Worm (Caenorhabditis elegans) whole organism, L1 larva: ENCODE data around the gene C24B9.3.

Source experiments
- C04F5.9 ChIP-seq: sonication (generic microtip); optimal IDR thresholded peaks from 2 replicates; lab custom pipeline; 2016; ENCODE audit warnings: missing genetic modification characterization, missing compliant biosample characterization
- C16A3.4 ChIP-seq: fragments of 150-350 bp; optimal IDR thresholded peaks from 2 replicates; lab custom pipeline; 2014; ENCODE audit warnings: missing biosample characterization, missing genetic modification characterization
- C34B4.2 ChIP-seq: sonication (generic microtip); optimal IDR thresholded peaks from 2 replicates; lab custom pipeline; 2017; ENCODE audit warnings: mild to moderate bottlenecking, missing genetic modification characterization, missing compliant biosample characterization
- F16B12.6 ChIP-seq: fragments of 150-350 bp; optimal IDR thresholded peaks from 2 replicates; lab custom pipeline; 2014; ENCODE audit warnings: missing biosample characterization, missing genetic modification characterization
- aly-2 ChIP-seq: fragments of 150-350 bp; optimal IDR thresholded peaks from 2 replicates; lab custom pipeline; 2014; ENCODE audit warnings: missing biosample characterization, missing genetic modification characterization
- ceh-8 ChIP-seq: fragments of 200-800 bp; sonication (Bioruptor generic); optimal IDR thresholded peaks from 2 replicates; lab custom pipeline; 2018; ENCODE audit warnings: mild to moderate bottlenecking, missing genetic modification characterization, moderate library complexity, missing compliant biosample characterization
- ceh-82 ChIP-seq, 3 experiments: fragments of 150-350 bp in 1 of 3; sonication (generic microtip) in 2 of 3; optimal IDR thresholded peaks; 2 replicates each; lab custom pipeline; 2014 to 2017; ENCODE audit warnings: missing biosample characterization in 3 of 3, missing genetic modification characterization in 3 of 3
- ceh-90 ChIP-seq: sonication (generic microtip); optimal IDR thresholded peaks from 2 replicates; lab custom pipeline; 2016; ENCODE audit warnings: missing genetic modification characterization, missing compliant biosample characterization
- efl-1 ChIP-seq, 4 experiments: fragments of 150-350 bp; optimal IDR thresholded peaks in 3 of 4; peaks in 1 of 4; 1 replicate in 1 of 4; 2 replicates in 3 of 4; lab custom pipeline; 2014; ENCODE audit warnings: missing biosample characterization in 2 of 4, missing genetic modification characterization in 2 of 4, missing genetic modification reagents in 2 of 4
- egl-13 ChIP-seq: sonication (generic microtip); optimal IDR thresholded peaks from 2 replicates; lab custom pipeline; 2016; ENCODE audit warnings: missing genotype, missing genetic modification reagents, missing genetic modification characterization, missing compliant biosample characterization
- elt-2 ChIP-seq: sonication (generic microtip); optimal IDR thresholded peaks from 2 replicates; lab custom pipeline; 2016; ENCODE audit warnings: missing genetic modification characterization, mild to moderate bottlenecking, inconsistent platforms, missing compliant biosample characterization, missing genetic modification reagents
- elt-3 ChIP-seq, 6 experiments: fragments of 150-350 bp in 1 of 6; sonication (generic microtip); optimal IDR thresholded peaks; 2 replicates each; lab custom pipeline; 2017 to 2018; ENCODE audit warnings: missing biosample characterization in 6 of 6, missing genetic modification characterization in 6 of 6, inconsistent platforms in 1 of 6
- fkh-8 ChIP-seq: sonication (generic microtip); optimal IDR thresholded peaks from 2 replicates; lab custom pipeline; 2016; ENCODE audit warnings: mild to moderate bottlenecking, missing genetic modification characterization, missing compliant biosample characterization
- fos-1 ChIP-seq: fragments of 150-350 bp; optimal IDR thresholded peaks from 2 replicates; lab custom pipeline; 2014; ENCODE audit warnings: missing biosample characterization, missing genetic modification characterization
- grh-1 ChIP-seq: fragments of 200-800 bp; sonication (Bioruptor generic); IDR thresholded peaks from 2 replicates; pipeline ENCODE4 v1.3.6; 2022; ENCODE audit warnings: missing genetic modification reagents, missing genetic modification characterization, missing compliant biosample characterization
- hlh-4 ChIP-seq: sonication (generic microtip); optimal IDR thresholded peaks from 2 replicates; lab custom pipeline; 2016; ENCODE audit warnings: mild to moderate bottlenecking, missing genetic modification characterization, missing compliant biosample characterization
- lin-14 ChIP-seq: fragments of 200-800 bp; sonication (Bioruptor generic); optimal IDR thresholded peaks from 2 replicates; lab custom pipeline; 2018; ENCODE audit warnings: mild to moderate bottlenecking, missing genetic modification characterization, moderate library complexity, missing compliant biosample characterization
- lin-39 ChIP-seq: fragments of 150-350 bp; optimal IDR thresholded peaks from 2 replicates; lab custom pipeline; 2014; ENCODE audit warnings: missing biosample characterization, missing genetic modification reagents, missing genetic modification characterization
- mep-1 ChIP-seq: fragments of 150-350 bp; optimal IDR thresholded peaks from 2 replicates; lab custom pipeline; 2014; ENCODE audit warnings: missing biosample characterization, missing genetic modification characterization
- nhr-11 ChIP-seq: fragments of 150-350 bp; optimal IDR thresholded peaks from 2 replicates; lab custom pipeline; 2014; ENCODE audit warnings: missing biosample characterization, missing genetic modification characterization
- nhr-76 ChIP-seq: sonication (generic microtip); optimal IDR thresholded peaks from 2 replicates; lab custom pipeline; 2017; ENCODE audit warnings: missing biosample characterization, missing genetic modification characterization
- nhr-84 ChIP-seq: sonication (generic microtip); optimal IDR thresholded peaks from 2 replicates; lab custom pipeline; 2017; ENCODE audit warnings: missing biosample characterization, missing genetic modification characterization
- nhr-85 ChIP-seq: sonication (generic microtip); peaks from one replicate; lab custom pipeline; 2016; ENCODE audit warnings: missing genetic modification characterization, inconsistent platforms, missing compliant biosample characterization
- nhr-90 ChIP-seq: sonication (generic microtip); optimal IDR thresholded peaks from 2 replicates; lab custom pipeline; 2016; ENCODE audit warnings: mild to moderate bottlenecking, missing genetic modification characterization, missing compliant biosample characterization; ENCODE audit not compliant: poor library complexity
- pag-3 ChIP-seq: sonication (generic microtip); optimal IDR thresholded peaks from 2 replicates; lab custom pipeline; 2017; ENCODE audit warnings: missing genetic modification characterization, mild to moderate bottlenecking, missing compliant biosample characterization, antibody characterized with exemption, borderline replicate concordance; ENCODE audit not compliant: insufficient read depth
- pax-3 ChIP-seq: fragments of 200-800 bp; sonication (Bioruptor generic); optimal IDR thresholded peaks from 2 replicates; lab custom pipeline; 2018; ENCODE audit warnings: mild to moderate bottlenecking, missing genetic modification characterization, moderate library complexity, missing compliant biosample characterization
- skn-1 ChIP-seq: fragments of 150-350 bp; optimal IDR thresholded peaks from 2 replicates; lab custom pipeline; 2014; ENCODE audit warnings: missing biosample characterization, missing genetic modification characterization
- sup-37 ChIP-seq: fragments of 200-800 bp; sonication (Bioruptor generic); optimal IDR thresholded peaks from 2 replicates; lab custom pipeline; 2018; ENCODE audit warnings: mild to moderate bottlenecking, missing genetic modification characterization, missing compliant biosample characterization
- tbx-2 ChIP-seq: sonication (generic microtip); optimal IDR thresholded peaks from 2 replicates; lab custom pipeline; 2016; ENCODE audit warnings: missing genetic modification characterization, missing compliant biosample characterization
- tlp-1 ChIP-seq: fragments of 150-350 bp; optimal IDR thresholded peaks from 2 replicates; lab custom pipeline; 2014; ENCODE audit warnings: missing biosample characterization, missing genetic modification characterization
- unc-86 ChIP-seq: sonication (generic microtip); optimal IDR thresholded peaks from 2 replicates; lab custom pipeline; 2016; ENCODE audit warnings: missing genetic modification characterization, missing compliant biosample characterization
- unc-98 ChIP-seq: fragments of 200-800 bp; sonication (Bioruptor generic); IDR thresholded peaks from 2 replicates; pipeline ENCODE4 v1.3.6; 2022; ENCODE audit warnings: missing genetic modification characterization, missing compliant biosample characterization
- zip-4 ChIP-seq: fragments of 200-800 bp; sonication (Bioruptor generic); optimal IDR thresholded peaks from 2 replicates; lab custom pipeline; 2018; ENCODE audit warnings: mild to moderate bottlenecking, missing genetic modification characterization, moderate library complexity, missing compliant biosample characterization
- ztf-11 ChIP-seq, 2 experiments: sonication (generic microtip); optimal IDR thresholded peaks; 2 replicates each; lab custom pipeline; 2016 to 2017; ENCODE audit warnings: missing genetic modification characterization in 2 of 2, missing biosample characterization in 1 of 2, missing compliant biosample characterization in 1 of 2
- ztf-4 ChIP-seq: fragments of 150-350 bp; optimal IDR thresholded peaks from 2 replicates; lab custom pipeline; 2014; ENCODE audit warnings: missing biosample characterization, missing genetic modification characterization

Gene C24B9.3

DNA sequence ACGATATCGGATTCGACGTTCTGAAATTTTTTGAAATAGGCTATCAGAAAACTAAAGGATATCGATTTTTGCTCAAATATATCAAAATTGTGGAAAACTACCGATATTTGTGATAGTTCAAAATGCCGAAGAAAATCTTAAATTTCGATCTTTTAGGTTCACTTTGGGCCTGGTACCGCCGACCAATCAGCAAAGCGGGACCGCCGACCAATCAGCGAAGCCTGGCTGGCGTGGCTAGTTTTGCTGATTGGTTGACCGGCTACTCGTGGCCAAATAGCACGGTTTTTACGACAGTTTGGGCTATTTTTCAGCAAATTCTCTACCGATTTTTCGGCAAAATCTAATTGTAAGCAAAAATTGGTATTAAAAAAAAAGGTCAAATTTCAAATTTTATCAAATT, 1.2 kb downstream of the C24B9.3 start:
- TF ChIP-seq ceh-8 (GFP tag; lab: Kevin White, UChicago) (no peak), aly-2 (tag; lab: Kevin White, UChicago) (no peak)

DNA sequence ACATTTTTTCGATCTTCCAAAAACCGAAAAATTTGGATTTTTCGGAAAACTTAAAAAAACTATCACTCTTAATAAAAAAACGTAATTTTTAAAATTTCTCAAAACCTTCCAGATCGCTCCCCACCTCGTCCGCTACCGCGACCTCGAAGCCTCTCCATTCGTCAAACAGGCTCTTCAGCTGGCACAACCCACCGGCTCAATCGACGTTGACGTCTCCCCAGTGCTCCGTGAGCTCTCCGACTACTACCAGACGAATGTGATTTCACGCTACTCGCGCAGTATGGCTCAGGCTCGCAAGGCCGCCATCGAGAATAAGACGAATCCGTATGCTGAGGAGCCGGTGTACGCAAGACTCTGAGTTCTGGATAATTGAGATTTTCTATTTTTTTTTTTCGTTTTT, 5.0 kb downstream of the C24B9.3 start:
- TF ChIP-seq skn-1 (tag; lab: Kevin White, UChicago) (no peak), egl-13 (tag; lab: Kevin White, UChicago) (no peak), efl-1 (optimal IDR thresholded peaks at IDR 0.05; lab: Kevin White, UChicago) (no peak), efl-1 (GFP tag; optimal IDR thresholded peaks at IDR 0.05 in 1 of 2; lab: Kevin White, UChicago) (peak in 1 of 2 experiments; percentile 71)

- no peak for TF ChIP-seq nhr-84 (tag; lab: Kevin White, UChicago)
- TF ChIP-seq lin-39 (tag; lab: Kevin White, UChicago): no peak
- no peak for TF ChIP-seq tlp-1 (tag; lab: Kevin White, UChicago)
- TF ChIP-seq hlh-4 (tag; lab: Kevin White, UChicago): no peak
- no peak for TF ChIP-seq elt-2
- no peak for TF ChIP-seq lin-14 (GFP tag; lab: Kevin White, UChicago)
- no peak for TF ChIP-seq nhr-11 (tag; lab: Kevin White, UChicago)
- TF ChIP-seq elt-3 (tag; optimal IDR thresholded peaks at IDR 0.05; lab: Kevin White, UChicago): no peak
- no peak for TF ChIP-seq grh-1 (GFP tag; lab: Robert Waterston, UW)
- TF ChIP-seq aly-2 (tag; lab: Kevin White, UChicago): no peak
- TF ChIP-seq tbx-2 (tag; lab: Kevin White, UChicago): no peak
Measured at ce11 chrV:2703299-2703698, 8.1 kb downstream of the C24B9.3 start.

DNA sequence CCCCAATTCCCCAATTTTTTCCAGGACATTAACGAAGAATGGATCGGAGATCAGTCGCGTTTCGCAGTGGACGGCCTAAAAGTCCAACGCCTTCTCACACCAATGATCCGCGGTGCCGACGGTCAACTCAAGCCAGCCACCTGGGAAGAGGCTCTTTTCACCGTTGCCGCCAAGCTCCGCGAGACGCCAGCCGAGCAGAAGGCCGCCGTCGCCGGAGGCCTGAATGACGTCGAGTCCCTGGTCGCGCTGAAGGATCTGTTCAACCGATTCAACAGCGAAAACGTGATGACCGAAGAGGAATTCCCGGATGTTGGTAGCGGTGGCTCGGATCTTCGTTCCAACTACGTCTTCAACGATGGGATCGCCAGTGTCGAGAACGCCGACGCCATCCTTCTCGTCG, 8.5 kb downstream of the C24B9.3 start:
- TF ChIP-seq ztf-4 (tag; lab: Kevin White, UChicago): no peak
- TF ChIP-seq C16A3.4 (tag; lab: Kevin White, UChicago): no peak

DNA sequence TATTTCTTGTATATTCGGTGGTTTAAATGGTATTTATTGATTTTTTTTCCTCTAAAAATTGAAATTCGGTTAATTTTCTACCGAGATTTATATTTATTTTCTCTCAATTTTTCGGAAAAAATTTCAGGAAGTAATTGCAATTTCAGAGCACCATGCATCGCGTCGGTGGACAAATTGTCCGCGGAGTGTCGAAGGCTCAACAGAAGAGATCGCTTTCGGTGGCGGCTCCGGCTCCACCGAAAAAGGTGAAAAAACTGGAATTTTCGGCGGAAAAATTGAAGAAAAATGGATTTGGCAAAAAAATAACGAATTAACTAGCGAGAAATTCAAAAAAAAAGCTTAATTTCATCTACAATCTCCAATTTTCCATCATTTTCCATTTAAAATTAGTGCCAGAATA, 12.6 kb downstream of the C24B9.3 start, which contains the start of gene nuo-5:
Gene nuo-5 (plus strand): TSS at position 147 of the 400 bp plus-strand sequence.
- TF ChIP-seq ceh-90 (tag; lab: Kevin White, UChicago): no peak
- TF ChIP-seq lin-14 (GFP tag; lab: Kevin White, UChicago): no peak
- no peak for TF ChIP-seq pag-3
- TF ChIP-seq unc-86: no peak
- no peak for TF ChIP-seq fkh-8 (tag; lab: Kevin White, UChicago)
- TF ChIP-seq fos-1 (tag; lab: Kevin White, UChicago): no peak
- TF ChIP-seq F16B12.6 (tag; lab: Kevin White, UChicago): no peak
- TF ChIP-seq ztf-11 (tag; optimal IDR thresholded peaks at IDR 0.05; lab: Kevin White, UChicago): no peak
- no peak for TF ChIP-seq lin-39 (tag; lab: Kevin White, UChicago)
- TF ChIP-seq ceh-82 (tag; optimal IDR thresholded peaks at IDR 0.05; lab: Kevin White, UChicago): no peak
- no peak for TF ChIP-seq C34B4.2
- TF ChIP-seq nhr-90 (tag; lab: Kevin White, UChicago): no peak
- TF ChIP-seq sup-37: no peak
- no peak for TF ChIP-seq C04F5.9
- no peak for TF ChIP-seq zip-4 (GFP tag; lab: Kevin White, UChicago)
- TF ChIP-seq nhr-76 (tag; lab: Kevin White, UChicago): no peak
- TF ChIP-seq mep-1 (tag; lab: Kevin White, UChicago): no peak
- TF ChIP-seq unc-98 (GFP tag; lab: Robert Waterston, UW): no peak
- TF ChIP-seq nhr-85 (tag; lab: Kevin White, UChicago): no peak
- no peak for TF ChIP-seq pax-3 (tag; lab: Kevin White, UChicago)
